Worm (Caenorhabditis elegans) whole organism, young adult: ENCODE results near the gene R13H9.6.
"Not testable (repeated sequence)": the region's sequence is repeated elsewhere in the genome, so short reads cannot be mapped to it uniquely, and the experiment has no call there.

Experiments used
- B0261.1 ChIP-seq: sonication (generic microtip); optimal IDR thresholded peaks from 2 replicates; lab custom pipeline; 2016; ENCODE audit warnings: mild to moderate bottlenecking, missing genetic modification characterization, moderate library complexity, missing compliant biosample characterization
- F39B2.1 ChIP-seq: fragments of 200-800 bp; sonication (Bioruptor generic); IDR thresholded peaks from 2 replicates; pipeline ENCODE4 v1.3.6; 2022; ENCODE audit warnings: missing genetic modification reagents, missing genetic modification characterization, missing compliant biosample characterization
- F52B5.7 ChIP-seq: sonication (generic microtip); optimal IDR thresholded peaks from 2 replicates; lab custom pipeline; 2016; ENCODE audit warnings: mild to moderate bottlenecking, missing genetic modification characterization, missing compliant biosample characterization
- akir-1 ChIP-seq: fragments of 200-800 bp; sonication (Bioruptor generic); optimal IDR thresholded peaks from 2 replicates; lab custom pipeline; 2018; ENCODE audit warnings: mild to moderate bottlenecking, missing genetic modification characterization, moderate library complexity, missing compliant biosample characterization
- dpl-1 ChIP-seq: fragments of 150-350 bp; optimal IDR thresholded peaks from 2 replicates; lab custom pipeline; 2014; ENCODE audit warnings: missing biosample characterization, missing genetic modification reagents, missing genetic modification characterization
- lag-1 ChIP-seq: fragments of 200-800 bp; sonication (Bioruptor generic); IDR thresholded peaks from 2 replicates; pipeline ENCODE4 v1.3.6; 2022; ENCODE audit warnings: missing genetic modification reagents, missing genetic modification characterization, missing compliant biosample characterization
- madf-10 ChIP-seq: sonication (generic microtip); optimal IDR thresholded peaks from 2 replicates; lab custom pipeline; 2016; ENCODE audit warnings: mild to moderate bottlenecking, missing genetic modification characterization, missing compliant biosample characterization
- madf-6 ChIP-seq: fragments of 200-800 bp; sonication (Bioruptor generic); IDR thresholded peaks from 2 replicates; pipeline ENCODE4 v1.3.6; 2022; ENCODE audit warnings: missing genetic modification reagents, missing genetic modification characterization, missing compliant biosample characterization
- sptf-2 ChIP-seq: fragments of 200-800 bp; sonication (Bioruptor generic); optimal IDR thresholded peaks from 2 replicates; lab custom pipeline; 2018; ENCODE audit warnings: mild to moderate bottlenecking, missing genetic modification characterization, missing compliant biosample characterization
- tbx-9 ChIP-seq: sonication (generic microtip); optimal IDR thresholded peaks from 2 replicates; lab custom pipeline; 2016; ENCODE audit warnings: borderline replicate concordance, missing genetic modification characterization, inconsistent platforms, missing compliant biosample characterization

DNA sequence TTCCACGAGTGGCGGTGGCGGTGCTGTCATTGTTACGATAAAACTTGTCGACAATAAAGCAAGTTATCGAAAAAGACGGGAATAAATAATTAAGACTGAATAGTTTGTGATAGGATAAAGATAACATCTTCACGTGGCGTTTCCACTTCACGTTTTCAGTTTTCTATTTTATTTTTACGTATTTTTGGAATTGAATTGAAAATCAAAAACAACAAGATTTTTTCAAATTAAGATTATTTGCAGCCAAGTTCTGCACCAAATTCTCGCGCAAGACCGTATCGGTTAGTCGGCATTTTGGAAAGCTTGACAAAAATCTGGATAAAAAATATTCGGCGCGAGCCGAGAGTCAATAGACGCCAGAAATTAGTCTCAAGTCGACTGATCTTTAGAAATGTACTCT is 1.6 kb downstream of the R13H9.6 start, which contains the start of gene ttbk-2.2:
- TF ChIP-seq F52B5.7 (tag; lab: Kevin White, UChicago); sptf-2 (GFP tag; lab: Kevin White, UChicago); dpl-1; tbx-9; madf-10 (tag; lab: Kevin White, UChicago); lag-1 (GFP tag; lab: Robert Waterston, UW); B0261.1 (tag; lab: Kevin White, UChicago); madf-6; F39B2.1 (GFP tag; lab: Robert Waterston, UW); akir-1 (GFP tag; lab: Kevin White, UChicago): not testable (repeated sequence)
